Worm (Caenorhabditis elegans): ENCODE data around the gene C54G10.1.

DNA sequence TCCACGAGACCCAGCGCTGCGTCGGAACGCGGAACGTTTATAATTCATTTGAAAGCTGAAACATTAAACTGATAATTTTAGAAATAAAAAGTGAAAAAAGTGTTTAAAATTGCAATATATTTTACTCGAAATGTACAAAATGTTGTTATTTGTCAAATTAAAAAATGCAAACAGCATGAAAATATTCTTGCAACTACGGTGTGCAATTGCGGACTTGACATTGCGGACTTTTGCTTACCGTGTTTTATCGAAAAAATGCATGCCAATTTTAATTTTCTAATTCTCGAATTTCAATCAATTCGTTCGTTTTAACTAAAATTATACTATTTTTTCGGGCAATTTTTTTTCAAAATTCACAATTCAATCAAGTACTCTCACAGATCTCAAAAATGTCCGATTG, 28.7 kb upstream of the C54G10.1 start, which contains the start of the genes R11H6.5 and ccnk-1:
- TF ChIP-seq fos-1 (tag; optimal IDR thresholded peaks at IDR 0.05), result no peak
- TF ChIP-seq unc-62 (GFP tag; optimal IDR thresholded peaks at IDR 0.05), result no peak
- no peak for TF ChIP-seq aly-2 (tag; optimal IDR thresholded peaks at IDR 0.05)
- no peak for TF ChIP-seq mdl-1 (tag; optimal IDR thresholded peaks at IDR 0.05)
- TF ChIP-seq elt-2 (tag; optimal IDR thresholded peaks at IDR 0.05), result no peak
- TF ChIP-seq lin-39 (tag; optimal IDR thresholded peaks at IDR 0.05), result peak; percentile 39
- no peak for TF ChIP-seq nhr-67 (tag; optimal IDR thresholded peaks at IDR 0.05)
- TF ChIP-seq ceh-28 (tag; optimal IDR thresholded peaks at IDR 0.05), result no peak
- TF ChIP-seq nhr-12 (tag; optimal IDR thresholded peaks at IDR 0.05), result no peak
- TF ChIP-seq nhr-237 (tag; optimal IDR thresholded peaks at IDR 0.05), result no peak
- TF ChIP-seq ama-1 (optimal IDR thresholded peaks at IDR 0.05), result no peak
- TF ChIP-seq sea-2 (GFP tag; optimal IDR thresholded peaks at IDR 0.05), result no peak
- no peak for TF ChIP-seq tbx-2 (tag; optimal IDR thresholded peaks at IDR 0.05)
